Fruit fly (Drosophila melanogaster): ENCODE data around the gene CG15482.

The CG15482 gene

dm6 chr2L:13222225-13222648, 10.6 kb upstream of the CG15482 start, which contains the start of the genes Ski6 and CG16812 (continued):
- TF ChIP-seq bbx (GFP tag; IDR thresholded peaks at IDR 0.05; ENCODE audit: partially characterized antibody) (no peak), Ssrp (tag; optimal IDR thresholded peaks at IDR 0.05) (peak; percentile 56), ttk (GFP tag; IDR thresholded peaks at IDR 0.05) (no peak; the same call in 1 of the 2 replicates), Rx (GFP tag; IDR thresholded peaks at IDR 0.05) (0 out of 2 replicates have a peak, but pooled peaks have one; percentile 41), CG15601 (tag; optimal IDR thresholded peaks at IDR 0.05) (no peak), H15 (GFP tag; IDR thresholded peaks at IDR 0.05) (peak; percentile 42; the same call in 1 of the 3 replicates), Myb (GFP tag; optimal IDR thresholded peaks at IDR 0.05) (no peak), CG10431 (GFP tag; optimal IDR thresholded peaks at IDR 0.05) (peak; percentile 40), CG3838 (GFP tag; optimal IDR thresholded peaks at IDR 0.05) (no peak), fd102C (GFP tag; optimal IDR thresholded peaks at IDR 0.05) (no peak), chn (GFP tag; optimal IDR thresholded peaks at IDR 0.05) (peak; percentile 35), CG16813 (GFP tag; IDR thresholded peaks at IDR 0.05; ENCODE audit: partially characterized antibody) (peak; percentile 63; the same call in 2 of the 3 replicates), phol (tag; optimal IDR thresholded peaks at IDR 0.05) (peak; percentile 82), Gsc (GFP tag; IDR thresholded peaks at IDR 0.05) (no peak), E2f1 (GFP tag; IDR thresholded peaks at IDR 0.05) (peak; percentile 68), tll (GFP tag; optimal IDR thresholded peaks at IDR 0.05) (no peak), CG43689 (GFP tag; IDR thresholded peaks at IDR 0.05) (no peak), CG6683 (GFP tag; optimal IDR thresholded peaks at IDR 0.05) (no peak), CG3281 (GFP tag; optimal IDR thresholded peaks at IDR 0.05) (no peak), HLHmδ (GFP tag; optimal IDR thresholded peaks at IDR 0.05) (no peak), NFAT (GFP tag; IDR thresholded peaks at IDR 0.05) (peak; percentile 48; the same call in 1 of the 2 replicates), Optix (GFP tag; IDR thresholded peaks at IDR 0.05) (no peak), chinmo (GFP tag; IDR thresholded peaks at IDR 0.05; ENCODE audit: partially characterized antibody) (no peak), dati (GFP tag; IDR thresholded peaks at IDR 0.05) (no peak), gcm (GFP tag; optimal IDR thresholded peaks at IDR 0.05) (peak; percentile 68), sna (GFP tag; IDR thresholded peaks at IDR 0.05; ENCODE audit: partially characterized antibody) (0 out of 2 replicates have a peak, but pooled peaks have one; percentile 21), yki (optimal IDR thresholded peaks at IDR 0.05) (no peak), CG4282 (GFP tag; optimal IDR thresholded peaks at IDR 0.05) (no peak), CG11093 (GFP tag; IDR thresholded peaks at IDR 0.05) (no peak), hbn (GFP tag; IDR thresholded peaks at IDR 0.05; ENCODE audit: partially characterized antibody) (peak; percentile 36; the same call in 1 of the 2 replicates), odd (GFP tag; optimal IDR thresholded peaks at IDR 0.05) (no peak), CG17361 (GFP tag; IDR thresholded peaks at IDR 0.05) (peak; percentile 84), CG4328 (GFP tag; optimal IDR thresholded peaks at IDR 0.05) (no peak), kah (GFP tag; optimal IDR thresholded peaks at IDR 0.05) (no peak), cg (GFP tag; optimal IDR thresholded peaks at IDR 0.05) (no peak), row (GFP tag; IDR thresholded peaks at IDR 0.05) (peak; percentile 78), CG2875 (GFP tag; optimal IDR thresholded peaks at IDR 0.05) (no peak), CG10565 (GFP tag; optimal IDR thresholded peaks at IDR 0.05) (no peak), Jarid2 (GFP tag; optimal IDR thresholded peaks at IDR 0.05) (no peak), CG11247 (GFP tag; IDR thresholded peaks at IDR 0.05) (peak; percentile 52; the same call in 1 of the 2 replicates), CG3407 (GFP tag; optimal IDR thresholded peaks at IDR 0.05) (peak; percentile 34), lola (GFP tag; optimal IDR thresholded peaks at IDR 0.05) (peak in 1 of 3 experiments; percentile 71), Aef1 (GFP tag; IDR thresholded peaks at IDR 0.05) (peak; percentile 24; the same call in 2 of the 3 replicates), ase (GFP tag; IDR thresholded peaks at IDR 0.05) (peak; percentile 65; the same call in 2 of the 3 replicates), HHEX (GFP tag; optimal IDR thresholded peaks at IDR 0.05) (peak; percentile 28), eve (GFP tag; optimal IDR thresholded peaks at IDR 0.05) (no peak), CG31224 (GFP tag; IDR thresholded peaks at IDR 0.05) (0 out of 2 replicates have a peak, but pooled peaks have one; percentile 10), Ada2b (GFP tag; IDR thresholded peaks at IDR 0.05) (peak; percentile 47), nerfin-1 (tag; optimal IDR thresholded peaks at IDR 0.05) (peak; percentile 82), CG9437 (GFP tag; optimal IDR thresholded peaks at IDR 0.05) (no peak)

Measured in whole organism, embryonic.